Worm (Caenorhabditis elegans) whole organism, L3 larva: ENCODE data around the gene kel-8.

Experiments
- aly-2 ChIP-seq: fragments of 150-350 bp; optimal IDR thresholded peaks from 2 replicates; lab custom pipeline; 2014; ENCODE audit warnings: missing biosample characterization, missing genetic modification characterization
- ama-1 ChIP-seq: fragments of 150-350 bp; optimal IDR thresholded peaks from 2 replicates; lab custom pipeline; 2018
- ceh-28 ChIP-seq: fragments of 150-350 bp; optimal IDR thresholded peaks from 2 replicates; lab custom pipeline; 2014; ENCODE audit warnings: missing biosample characterization, missing genetic modification reagents, missing genetic modification characterization
- fkh-10 ChIP-seq: sonication (generic microtip); optimal IDR thresholded peaks from 2 replicates; lab custom pipeline; 2017; ENCODE audit warnings: missing biosample characterization, missing genetic modification reagents, missing genetic modification characterization
- hmg-11 ChIP-seq: sonication (generic microtip); optimal IDR thresholded peaks from 2 replicates; lab custom pipeline; 2016; ENCODE audit warnings: missing genetic modification characterization, missing compliant biosample characterization
- nhr-237 ChIP-seq: fragments of 150-350 bp; optimal IDR thresholded peaks from 2 replicates; lab custom pipeline; 2014; ENCODE audit warnings: missing biosample characterization, missing genetic modification characterization
- nhr-25 ChIP-seq: sonication (generic microtip); optimal IDR thresholded peaks from 2 replicates; lab custom pipeline; 2017; ENCODE audit warnings: missing biosample characterization, missing genetic modification characterization
- nhr-43 ChIP-seq: sonication (generic microtip); optimal IDR thresholded peaks from 2 replicates; lab custom pipeline; 2016; ENCODE audit warnings: mild to moderate bottlenecking, missing genetic modification characterization, missing compliant biosample characterization; ENCODE audit not compliant: poor library complexity, severe bottlenecking
- nhr-76 ChIP-seq: fragments of 150-350 bp; sonication (generic microtip); optimal IDR thresholded peaks from 5 replicates; lab custom pipeline; 2014; ENCODE audit warnings: missing biosample characterization, missing genetic modification characterization
- nhr-77 ChIP-seq: fragments of 150-350 bp; optimal IDR thresholded peaks from 2 replicates; lab custom pipeline; 2014; ENCODE audit warnings: missing biosample characterization, missing genetic modification characterization
- snpc-4 ChIP-seq: fragments of 150-350 bp; optimal IDR thresholded peaks from 2 replicates; lab custom pipeline; 2014; ENCODE audit warnings: missing biosample characterization, missing genetic modification characterization
- ztf-4 ChIP-seq: fragments of 150-350 bp; optimal IDR thresholded peaks from 2 replicates; lab custom pipeline; 2014; ENCODE audit warnings: missing biosample characterization, missing genetic modification characterization

- no peak for TF ChIP-seq snpc-4 (tag; lab: Kevin White, UChicago)
- TF ChIP-seq nhr-77 (tag; lab: Kevin White, UChicago): no peak
- no peak for TF ChIP-seq nhr-43
- TF ChIP-seq ama-1 (lab: Kevin White, UChicago): no peak
- TF ChIP-seq ceh-28: no peak
- no peak for TF ChIP-seq fkh-10 (GFP tag; lab: Kevin White, UChicago)
- no peak for TF ChIP-seq nhr-76 (tag; lab: Kevin White, UChicago)
- TF ChIP-seq nhr-237 (tag; lab: Kevin White, UChicago): no peak
- no peak for TF ChIP-seq ztf-4 (tag; lab: Kevin White, UChicago)
- TF ChIP-seq aly-2: no peak
- no peak for TF ChIP-seq nhr-25 (tag; lab: Kevin White, UChicago)
- TF ChIP-seq hmg-11: no peak
Measured at ce11 chrV:2623765-2624164, 47.5 kb upstream of the kel-8 start.
